Worm (Caenorhabditis elegans): ENCODE results near the gene Y58A7A.1.

The Y58A7A.1 gene

ce11 chrV:5089497-5090134 lies 20.3 kb upstream of the Y58A7A.1 start, which contains the start of gene glb-32:
Gene glb-32, minus strand, starts transcription at chrV:5089547.
- TF ChIP-seq cog-1 (tag; optimal IDR thresholded peaks at IDR 0.05), result no peak
- TF ChIP-seq klf-2 (GFP tag; conservative IDR thresholded peaks at IDR 0.05), result no peak
- no peak for TF ChIP-seq T22C8.4 (GFP tag; IDR thresholded peaks at IDR 0.05)
- TF ChIP-seq ztf-23 (GFP tag; IDR thresholded peaks at IDR 0.05), result no peak
- no peak for TF ChIP-seq flt-1 (GFP tag; IDR thresholded peaks at IDR 0.05)
- no peak for TF ChIP-seq med-1 (GFP tag; optimal IDR thresholded peaks at IDR 0.05; ENCODE audit: insufficient read depth)
- no peak for TF ChIP-seq ref-1 (GFP tag; conservative IDR thresholded peaks at IDR 0.05)
- TF ChIP-seq ztf-29 (GFP tag; IDR thresholded peaks at IDR 0.05), result no peak
- TF ChIP-seq tab-1 (GFP tag; IDR thresholded peaks at IDR 0.05), result no peak

DNA sequence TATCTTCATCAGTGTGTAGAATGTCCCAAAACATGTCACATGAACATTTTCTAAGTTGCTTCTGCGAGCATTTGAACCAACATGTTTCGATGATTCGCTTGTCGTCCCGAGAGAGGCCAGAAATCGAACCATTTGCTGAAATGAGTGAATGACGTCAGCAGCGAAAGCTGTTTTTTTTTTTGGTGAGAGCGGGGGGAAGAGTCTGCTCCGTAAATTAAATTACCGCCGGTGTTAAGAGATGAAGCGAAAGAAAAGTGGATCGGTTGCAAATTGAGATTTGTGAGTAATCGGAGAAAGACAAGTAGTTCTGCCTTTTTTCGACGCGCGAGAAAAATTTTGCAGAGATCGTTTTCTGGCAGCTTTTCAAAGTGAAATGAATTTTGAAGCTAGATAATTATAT lies 19.0 kb upstream of the Y58A7A.1 start:
- no peak for TF ChIP-seq klf-2 (GFP tag; conservative IDR thresholded peaks at IDR 0.05)
- TF ChIP-seq med-1 (GFP tag; optimal IDR thresholded peaks at IDR 0.05; ENCODE audit: insufficient read depth), result no peak
- TF ChIP-seq tab-1 (GFP tag; IDR thresholded peaks at IDR 0.05), result no peak
- TF ChIP-seq ztf-29 (GFP tag; IDR thresholded peaks at IDR 0.05), result no peak
- TF ChIP-seq ztf-23 (GFP tag; IDR thresholded peaks at IDR 0.05), result no peak
- no peak for TF ChIP-seq cog-1 (tag; optimal IDR thresholded peaks at IDR 0.05)
- TF ChIP-seq ref-1 (GFP tag; conservative IDR thresholded peaks at IDR 0.05), result no peak
- no peak for TF ChIP-seq flt-1 (GFP tag; IDR thresholded peaks at IDR 0.05)
- TF ChIP-seq T22C8.4 (GFP tag; IDR thresholded peaks at IDR 0.05), result no peak

- TF ChIP-seq klf-2 (GFP tag; conservative IDR thresholded peaks at IDR 0.05) (no peak), cog-1 (tag; optimal IDR thresholded peaks at IDR 0.05) (no peak), ztf-29 (GFP tag; IDR thresholded peaks at IDR 0.05) (no peak), T22C8.4 (GFP tag; IDR thresholded peaks at IDR 0.05) (no peak), ref-1 (GFP tag; conservative IDR thresholded peaks at IDR 0.05) (no peak), ztf-23 (GFP tag; IDR thresholded peaks at IDR 0.05) (no peak), flt-1 (GFP tag; IDR thresholded peaks at IDR 0.05) (no peak), med-1 (GFP tag; optimal IDR thresholded peaks at IDR 0.05; ENCODE audit: insufficient read depth) (no peak), tab-1 (GFP tag; IDR thresholded peaks at IDR 0.05) (no peak)
Measured at ce11 chrV:5086919-5087404, 17.6 kb upstream of the Y58A7A.1 start, which contains the start of gene Y58A7A.5. Gene Y58A7A.5, minus strand, starts transcription at chrV:5086969.

DNA sequence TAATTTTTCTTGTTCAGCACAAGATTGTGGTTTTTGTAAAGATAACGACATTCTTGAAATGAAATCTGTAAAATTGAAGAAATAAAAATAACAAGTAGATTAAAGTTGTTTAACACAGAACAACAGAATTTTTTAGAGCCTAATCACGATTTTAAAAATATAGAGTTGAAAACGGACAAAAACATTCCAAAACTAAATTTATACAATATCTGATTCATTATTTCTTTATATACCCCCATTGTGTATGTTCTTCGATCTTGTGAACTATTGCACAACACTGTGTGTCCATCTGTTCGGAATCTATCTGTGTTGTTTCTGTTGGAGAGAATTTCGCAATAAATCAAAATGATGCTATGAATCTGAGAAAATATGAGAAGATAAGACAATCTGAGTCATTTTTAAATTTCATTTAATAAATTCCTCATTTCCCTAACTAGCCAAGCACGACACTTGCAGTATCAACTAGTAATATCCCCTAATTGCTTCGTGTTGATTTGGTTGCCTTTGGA lies 15.7 kb upstream of the Y58A7A.1 start, which contains the start of gene Y58A7A.4:
TSS of gene Y58A7A.4 (minus strand) at position 51 of the 509 bp plus-strand sequence.
- TF ChIP-seq ref-1 (GFP tag; conservative IDR thresholded peaks at IDR 0.05), result no peak
- no peak for TF ChIP-seq cog-1 (tag; optimal IDR thresholded peaks at IDR 0.05)
- TF ChIP-seq ztf-23 (GFP tag; IDR thresholded peaks at IDR 0.05), result no peak
- no peak for TF ChIP-seq T22C8.4 (GFP tag; IDR thresholded peaks at IDR 0.05)
- TF ChIP-seq tab-1 (GFP tag; IDR thresholded peaks at IDR 0.05), result no peak
- no peak for TF ChIP-seq med-1 (GFP tag; optimal IDR thresholded peaks at IDR 0.05; ENCODE audit: insufficient read depth)
- TF ChIP-seq flt-1 (GFP tag; IDR thresholded peaks at IDR 0.05), result no peak
- no peak for TF ChIP-seq klf-2 (GFP tag; conservative IDR thresholded peaks at IDR 0.05)
- TF ChIP-seq ztf-29 (GFP tag; IDR thresholded peaks at IDR 0.05), result no peak

- TF ChIP-seq med-1 (GFP tag; optimal IDR thresholded peaks at IDR 0.05; ENCODE audit: insufficient read depth) (no peak), ztf-29 (GFP tag; IDR thresholded peaks at IDR 0.05) (no peak), ztf-23 (GFP tag; IDR thresholded peaks at IDR 0.05) (no peak), klf-2 (GFP tag; conservative IDR thresholded peaks at IDR 0.05) (no peak), T22C8.4 (GFP tag; IDR thresholded peaks at IDR 0.05) (no peak)
Measured at ce11 chrV:5080853-5081338, 11.6 kb upstream of the Y58A7A.1 start, which contains the start of gene Y58A7A.3. Gene Y58A7A.3, minus strand, starts transcription at chrV:5080903.

DNA sequence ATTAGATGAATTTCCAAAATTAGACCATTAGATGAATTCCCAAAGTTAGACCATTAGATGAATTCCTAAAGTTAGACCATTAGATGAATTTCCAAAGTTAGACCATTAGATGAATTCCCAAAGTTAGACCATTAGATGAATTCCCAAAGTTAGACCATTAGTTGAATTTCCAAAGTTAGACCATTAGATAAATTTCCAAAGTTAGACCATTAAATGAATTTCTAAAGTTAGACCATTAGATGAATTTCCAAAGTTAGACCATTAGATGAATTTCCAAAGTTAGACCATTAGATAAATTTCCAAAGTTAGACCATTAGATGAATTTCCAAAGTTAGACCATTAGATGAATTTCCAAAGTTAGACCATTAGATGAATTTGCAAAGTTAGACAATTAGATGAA lies 6.0 kb upstream of the Y58A7A.1 start:
- TF ChIP-seq ref-1 (GFP tag; conservative IDR thresholded peaks at IDR 0.05) (peak; percentile 90), ztf-23 (GFP tag; IDR thresholded peaks at IDR 0.05) (peak; percentile 95), flt-1 (GFP tag; IDR thresholded peaks at IDR 0.05) (peak; percentile 68; the same call in 1 of the 2 replicates), tab-1 (GFP tag; IDR thresholded peaks at IDR 0.05) (peak; percentile 82; the same call in 1 of the 2 replicates), klf-2 (GFP tag; conservative IDR thresholded peaks at IDR 0.05) (peak; percentile 89)

- TF ChIP-seq ztf-29 (GFP tag; IDR thresholded peaks at IDR 0.05), result no peak
- TF ChIP-seq tab-1 (GFP tag; IDR thresholded peaks at IDR 0.05), result no peak
- TF ChIP-seq ref-1 (GFP tag; conservative IDR thresholded peaks at IDR 0.05), result no peak
- TF ChIP-seq med-1 (GFP tag; optimal IDR thresholded peaks at IDR 0.05; ENCODE audit: insufficient read depth), result no peak
- no peak for TF ChIP-seq ztf-23 (GFP tag; IDR thresholded peaks at IDR 0.05)
- TF ChIP-seq T22C8.4 (GFP tag; IDR thresholded peaks at IDR 0.05), result no peak
- no peak for TF ChIP-seq klf-2 (GFP tag; conservative IDR thresholded peaks at IDR 0.05)
- no peak for TF ChIP-seq flt-1 (GFP tag; IDR thresholded peaks at IDR 0.05)
- TF ChIP-seq cog-1 (tag; optimal IDR thresholded peaks at IDR 0.05), result no peak
Measured at ce11 chrV:5072082-5072481, 2.7 kb upstream of the Y58A7A.1 start, which contains the start of gene Y58A7A.2. Gene Y58A7A.2, minus strand, starts transcription at chrV:5072182.

ce11 chrV:5067390-5067789 lies 1.9 kb downstream of the Y58A7A.1 start:
- TF ChIP-seq ztf-23 (GFP tag; IDR thresholded peaks at IDR 0.05) (no peak), cog-1 (tag; optimal IDR thresholded peaks at IDR 0.05) (no peak), T22C8.4 (GFP tag; IDR thresholded peaks at IDR 0.05) (no peak), med-1 (GFP tag; optimal IDR thresholded peaks at IDR 0.05; ENCODE audit: insufficient read depth) (no peak), klf-2 (GFP tag; conservative IDR thresholded peaks at IDR 0.05) (no peak), ztf-29 (GFP tag; IDR thresholded peaks at IDR 0.05) (no peak), tab-1 (GFP tag; IDR thresholded peaks at IDR 0.05) (no peak), flt-1 (GFP tag; IDR thresholded peaks at IDR 0.05) (no peak), ref-1 (GFP tag; conservative IDR thresholded peaks at IDR 0.05) (no peak)

DNA sequence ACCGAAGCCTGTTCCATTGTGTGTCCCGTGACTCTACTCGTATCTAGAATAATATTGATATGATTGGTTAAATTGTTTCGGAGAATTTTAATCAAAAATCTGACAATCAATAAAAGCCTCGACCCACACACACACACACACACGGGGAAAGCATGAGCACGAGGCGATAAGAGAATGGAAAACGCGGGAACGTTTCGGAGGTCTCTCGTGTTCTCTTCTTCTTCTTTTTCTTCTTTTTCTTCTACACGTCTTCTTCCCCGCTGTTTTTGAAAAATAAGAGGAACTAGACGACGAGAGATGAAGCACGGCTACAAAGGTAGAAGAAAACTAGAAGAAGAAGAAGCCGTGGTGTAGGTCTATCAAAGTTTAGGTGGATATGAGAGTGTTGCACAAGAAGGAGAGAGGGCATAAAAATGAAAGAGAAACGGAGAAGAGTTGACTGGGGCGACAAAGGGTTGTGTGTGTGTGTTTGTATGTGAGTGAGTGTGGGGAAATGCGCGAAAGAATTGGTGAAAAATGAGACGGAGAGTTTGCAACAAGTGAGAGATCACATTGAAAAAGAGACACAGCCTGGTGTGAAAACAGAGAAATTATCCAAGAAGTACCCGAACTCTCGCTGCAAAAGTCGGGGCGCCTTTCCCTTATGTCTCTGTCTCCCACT lies 4.4 kb downstream of the Y58A7A.1 start, which contains the start of gene mlk-1:
TSS of gene mlk-1 (minus strand) at position 51 of the 661 bp plus-strand sequence.
- TF ChIP-seq flt-1 (GFP tag; IDR thresholded peaks at IDR 0.05), result no peak
- TF ChIP-seq cog-1 (tag; optimal IDR thresholded peaks at IDR 0.05), result peak; percentile 41
- TF ChIP-seq ztf-23 (GFP tag; IDR thresholded peaks at IDR 0.05), result no peak
